Fruit fly (Drosophila melanogaster) whole organism, embryonic: Measurements from ENCODE around the gene Gr93d.
A peak's percentile ranks its signal among the peaks of the same experiment; 100 is the strongest.

Experiments
- CG10147 ChIP-seq: fragments of 200-800 bp; sonication (Bioruptor generic); optimal IDR thresholded peaks from 2 replicates; lab custom pipeline; 2019; ENCODE audit warnings: missing biosample characterization, mild to moderate bottlenecking, missing genetic modification characterization, moderate library complexity
- CG10267 ChIP-seq: fragments of 200-800 bp; sonication (Bioruptor generic); optimal IDR thresholded peaks from 2 replicates; lab custom pipeline; 2018; ENCODE audit warnings: missing biosample characterization, mild to moderate bottlenecking, missing genetic modification characterization, moderate library complexity
- CG10431 ChIP-seq: fragments of 200-800 bp; sonication (Bioruptor generic); optimal IDR thresholded peaks from 3 replicates; lab custom pipeline; 2018; ENCODE audit warnings: missing biosample characterization, mild to moderate bottlenecking, missing genetic modification characterization
- CG10543 ChIP-seq: fragments of 200-800 bp; sonication (Bioruptor generic); optimal IDR thresholded peaks from 3 replicates; lab custom pipeline; 2017; ENCODE audit warnings: missing biosample characterization, mild to moderate bottlenecking, missing genetic modification characterization, moderate library complexity
- CG10959 ChIP-seq: fragments of 200-800 bp; sonication (Bioruptor generic); IDR thresholded peaks from 2 replicates; pipeline ENCODE4 v1.3.6; 2022; ENCODE audit warnings: missing biosample characterization, missing genetic modification characterization
- CG12942 ChIP-seq: fragments of 200-800 bp; sonication (Bioruptor generic); optimal IDR thresholded peaks from 3 replicates; lab custom pipeline; 2016; ENCODE audit warnings: missing biosample characterization, missing genetic modification characterization
- CG13123 ChIP-seq: fragments of 200-800 bp; sonication (Bioruptor generic); optimal IDR thresholded peaks from 2 replicates; lab custom pipeline; 2016; ENCODE audit warnings: missing biosample characterization, missing genetic modification characterization
- CG13287 ChIP-seq: fragments of 200-800 bp; sonication (Bioruptor generic); IDR thresholded peaks from 2 replicates; pipeline ENCODE4 v1.3.6; 2022; ENCODE audit warnings: missing biosample characterization, missing genetic modification characterization; ENCODE audit not compliant: partially characterized antibody
- CG16779 ChIP-seq: fragments of 200-800 bp; sonication (Bioruptor generic); IDR thresholded peaks from 2 replicates; pipeline ENCODE4 v1.3.6; 2022; ENCODE audit warnings: missing biosample characterization, missing genetic modification characterization
- CG17361 ChIP-seq: fragments of 200-800 bp; sonication (Bioruptor generic); IDR thresholded peaks from 3 replicates; pipeline ENCODE4 v1.3.6; 2022; ENCODE audit warnings: missing biosample characterization, missing genetic modification characterization
- CG1792 ChIP-seq: fragments of 200-800 bp; sonication (Bioruptor generic); optimal IDR thresholded peaks from 2 replicates; lab custom pipeline; 2016; ENCODE audit warnings: missing biosample characterization, missing genetic modification characterization
- CG18262 ChIP-seq: fragments of 200-800 bp; optimal IDR thresholded peaks from 3 replicates; lab custom pipeline; 2019; ENCODE audit warnings: missing biosample characterization, mild to moderate bottlenecking, missing genetic modification characterization, moderate library complexity
- CG2199 ChIP-seq: fragments of 200-800 bp; sonication (Bioruptor generic); IDR thresholded peaks from 3 replicates; pipeline ENCODE4 v1.3.6; 2022; ENCODE audit warnings: missing biosample characterization, missing genetic modification characterization
- CG31224 ChIP-seq: fragments of 200-800 bp; sonication (Bioruptor generic); IDR thresholded peaks from 2 replicates; pipeline ENCODE4 v1.3.6; 2022; ENCODE audit warnings: missing biosample characterization, missing genetic modification characterization
- CG3407 ChIP-seq: fragments of 200-800 bp; sonication (Bioruptor generic); optimal IDR thresholded peaks from 2 replicates; lab custom pipeline; 2018; ENCODE audit warnings: missing biosample characterization, mild to moderate bottlenecking, missing genetic modification characterization
- CG6654 ChIP-seq: fragments of 200-800 bp; sonication (Bioruptor generic); optimal IDR thresholded peaks from 2 replicates; lab custom pipeline; 2017; ENCODE audit warnings: missing biosample characterization, mild to moderate bottlenecking, missing genetic modification characterization
- CG6854 ChIP-seq: fragments of 200-800 bp; sonication (Bioruptor generic); optimal IDR thresholded peaks from 3 replicates; lab custom pipeline; 2017; ENCODE audit warnings: missing biosample characterization, mild to moderate bottlenecking, missing genetic modification characterization
- CG8765 ChIP-seq: fragments of 200-800 bp; sonication (Bioruptor generic); IDR thresholded peaks from 2 replicates; pipeline ENCODE4 v1.3.6; 2022; ENCODE audit warnings: missing biosample characterization, missing genetic modification characterization
- CHES-1-like ChIP-seq: fragments of 200-800 bp; sonication (Bioruptor generic); optimal IDR thresholded peaks from 2 replicates; lab custom pipeline; 2016; ENCODE audit warnings: missing biosample characterization, missing genetic modification characterization
- Camta ChIP-seq: fragments of 200-800 bp; sonication (Bioruptor generic); optimal IDR thresholded peaks from 2 replicates; lab custom pipeline; 2016; ENCODE audit warnings: missing biosample characterization, missing genetic modification characterization
- CoRest ChIP-seq: fragments of 200-800 bp; sonication (Bioruptor generic); optimal IDR thresholded peaks from 3 replicates; lab custom pipeline; 2018; ENCODE audit warnings: missing biosample characterization, mild to moderate bottlenecking, missing genetic modification characterization, moderate library complexity
- Drgx ChIP-seq: fragments of 200-800 bp; sonication (Bioruptor generic); IDR thresholded peaks from 2 replicates; pipeline ENCODE4 v1.3.6; 2022; ENCODE audit warnings: missing biosample characterization, missing genetic modification characterization
- Gsc ChIP-seq: fragments of 200-800 bp; sonication (Bioruptor generic); IDR thresholded peaks from 2 replicates; pipeline ENCODE4 v1.3.6; 2022; ENCODE audit warnings: missing biosample characterization, missing genetic modification characterization
- HLH3B ChIP-seq: fragments of 200-800 bp; sonication (Bioruptor generic); IDR thresholded peaks from 2 replicates; pipeline ENCODE4 v1.3.6; 2022; ENCODE audit warnings: missing biosample characterization, missing genetic modification characterization
- Hand ChIP-seq: fragments of 200-800 bp; sonication (Bioruptor generic); optimal IDR thresholded peaks from 2 replicates; lab custom pipeline; 2017; ENCODE audit warnings: mild to moderate bottlenecking, missing biosample characterization, missing genetic modification reagents, missing genetic modification characterization
- Hr51 ChIP-seq, 2 experiments: fragments of 200-800 bp; sonication (Bioruptor generic); optimal IDR thresholded peaks; 2 replicates in 1 of 2; 3 replicates in 1 of 2; lab custom pipeline; 2016 to 2018; ENCODE audit warnings: missing biosample characterization in 2 of 2, missing genetic modification characterization in 2 of 2, mild to moderate bottlenecking in 1 of 2, moderate library complexity in 1 of 2
- NK7.1 ChIP-seq: fragments of 200-800 bp; sonication (Bioruptor generic); optimal IDR thresholded peaks from 3 replicates; lab custom pipeline; 2016; ENCODE audit warnings: missing biosample characterization, missing genetic modification characterization
- Pdp1 ChIP-seq, 2 experiments: fragments of 200-800 bp; sonication (Bioruptor generic); optimal IDR thresholded peaks; 3 replicates each; lab custom pipeline; 2016; ENCODE audit warnings: missing biosample characterization in 2 of 2, missing genetic modification characterization in 2 of 2, mild to moderate bottlenecking in 1 of 2, moderate library complexity in 1 of 2
- Spps ChIP-seq: fragments of 200-800 bp; sonication (Bioruptor generic); optimal IDR thresholded peaks from 2 replicates; lab custom pipeline; 2018; ENCODE audit warnings: missing biosample characterization, mild to moderate bottlenecking, missing genetic modification characterization
- YL-1 ChIP-seq: fragments of 200-800 bp; sonication (Bioruptor generic); optimal IDR thresholded peaks from 3 replicates; lab custom pipeline; 2017; ENCODE audit warnings: missing biosample characterization, mild to moderate bottlenecking, missing genetic modification characterization
- ato ChIP-seq: fragments of 200-800 bp; sonication (Bioruptor generic); IDR thresholded peaks from 2 replicates; pipeline ENCODE4 v1.3.6; 2022; ENCODE audit warnings: missing biosample characterization, missing genetic modification characterization; ENCODE audit not compliant: partially characterized antibody
- cas ChIP-seq: fragments of 200-800 bp; sonication (Bioruptor generic); IDR thresholded peaks from 2 replicates; pipeline ENCODE4 v1.3.6; 2022; ENCODE audit warnings: missing biosample characterization, missing genetic modification characterization
- ci ChIP-seq: fragments of 200-800 bp; sonication (Bioruptor generic); IDR thresholded peaks from 3 replicates; pipeline ENCODE4 v1.3.6; 2022; ENCODE audit warnings: missing biosample characterization, missing genetic modification characterization
- crp ChIP-seq, 2 experiments: fragments of 200-800 bp; sonication (Bioruptor generic); optimal IDR thresholded peaks; 2 replicates in 1 of 2; 3 replicates in 1 of 2; lab custom pipeline; 2017; ENCODE audit warnings: missing biosample characterization in 2 of 2, missing genetic modification characterization in 2 of 2, mild to moderate bottlenecking in 1 of 2, moderate library complexity in 1 of 2
- dpn ChIP-seq, 2 experiments: fragments of 200-800 bp; sonication (Bioruptor generic); optimal IDR thresholded peaks; 3 replicates each; lab custom pipeline; 2016; ENCODE audit warnings: missing biosample characterization in 2 of 2, missing genetic modification characterization in 2 of 2
- en ChIP-seq: fragments of 200-800 bp; sonication (Bioruptor generic); optimal IDR thresholded peaks from 2 replicates; lab custom pipeline; 2016; ENCODE audit warnings: missing biosample characterization, missing genetic modification characterization
- gfzf ChIP-seq: fragments of 200-800 bp; sonication (Bioruptor generic); optimal IDR thresholded peaks from 2 replicates; lab custom pipeline; 2016; ENCODE audit warnings: missing biosample characterization, mild to moderate bottlenecking, missing genetic modification characterization, moderate library complexity
- hb ChIP-seq: fragments of 200-800 bp; sonication (Bioruptor generic); IDR thresholded peaks from 3 replicates; pipeline ENCODE4 v1.3.6; 2022; ENCODE audit warnings: missing biosample characterization, missing genetic modification characterization; ENCODE audit not compliant: partially characterized antibody
- hth ChIP-seq: fragments of >200 bp; optimal IDR thresholded peaks from 2 replicates; lab custom pipeline; 2017; ENCODE audit warnings: inconsistent platforms
- inv ChIP-seq: fragments of 200-800 bp; sonication (Bioruptor generic); IDR thresholded peaks from 2 replicates; pipeline ENCODE4 v1.3.6; 2022; ENCODE audit warnings: missing biosample characterization, missing genetic modification characterization; ENCODE audit not compliant: partially characterized antibody
- lbe ChIP-seq: fragments of 200-800 bp; sonication (Bioruptor generic); optimal IDR thresholded peaks from 2 replicates; lab custom pipeline; 2016; ENCODE audit warnings: missing biosample characterization, mild to moderate bottlenecking, missing genetic modification characterization
- maf-S ChIP-seq: fragments of 200-800 bp; sonication (Bioruptor generic); optimal IDR thresholded peaks from 2 replicates; lab custom pipeline; 2016; ENCODE audit warnings: missing biosample characterization, missing genetic modification characterization
- org-1 ChIP-seq: fragments of 200-800 bp; sonication (Bioruptor generic); optimal IDR thresholded peaks from 2 replicates; lab custom pipeline; 2017; ENCODE audit warnings: missing biosample characterization, missing genetic modification characterization
- pfk ChIP-seq: fragments of 200-800 bp; sonication (Bioruptor generic); optimal IDR thresholded peaks from 2 replicates; lab custom pipeline; 2018; ENCODE audit warnings: missing biosample characterization, mild to moderate bottlenecking, missing genetic modification characterization, moderate library complexity
- pum ChIP-seq: fragments of 200-800 bp; sonication (Bioruptor generic); optimal IDR thresholded peaks from 2 replicates; lab custom pipeline; 2016; ENCODE audit warnings: missing biosample characterization, missing genetic modification characterization
- schlank ChIP-seq: fragments of 200-800 bp; sonication (Bioruptor generic); optimal IDR thresholded peaks from 2 replicates; lab custom pipeline; 2018; ENCODE audit warnings: missing biosample characterization, mild to moderate bottlenecking, missing genetic modification characterization
- sens ChIP-seq: fragments of 200-800 bp; sonication (Bioruptor generic); peaks from one replicate; lab custom pipeline; 2016; ENCODE audit warnings: missing biosample characterization, missing genetic modification characterization
- sisA ChIP-seq: fragments of 200-800 bp; sonication (Bioruptor generic); IDR thresholded peaks from 2 replicates; pipeline ENCODE4 v1.3.6; 2022; ENCODE audit warnings: missing biosample characterization, missing genetic modification characterization
- slou ChIP-seq: fragments of 200-800 bp; sonication (Bioruptor generic); optimal IDR thresholded peaks from 3 replicates; lab custom pipeline; 2016; ENCODE audit warnings: missing biosample characterization, missing genetic modification characterization
- sr ChIP-seq: fragments of 200-800 bp; sonication (Bioruptor generic); IDR thresholded peaks from 3 replicates; pipeline ENCODE4 v1.3.6; 2022; ENCODE audit warnings: missing biosample characterization, missing genetic modification characterization
- tgo ChIP-seq: fragments of 200-800 bp; sonication (Bioruptor generic); IDR thresholded peaks from 3 replicates; pipeline ENCODE4 v1.3.6; 2022; ENCODE audit warnings: missing biosample characterization, missing genetic modification characterization
- z ChIP-seq: fragments of 200-800 bp; sonication (Bioruptor generic); IDR thresholded peaks from 3 replicates; pipeline ENCODE4 v1.3.6; 2022; ENCODE audit warnings: missing biosample characterization, missing genetic modification characterization

Gr93d gene

DNA sequence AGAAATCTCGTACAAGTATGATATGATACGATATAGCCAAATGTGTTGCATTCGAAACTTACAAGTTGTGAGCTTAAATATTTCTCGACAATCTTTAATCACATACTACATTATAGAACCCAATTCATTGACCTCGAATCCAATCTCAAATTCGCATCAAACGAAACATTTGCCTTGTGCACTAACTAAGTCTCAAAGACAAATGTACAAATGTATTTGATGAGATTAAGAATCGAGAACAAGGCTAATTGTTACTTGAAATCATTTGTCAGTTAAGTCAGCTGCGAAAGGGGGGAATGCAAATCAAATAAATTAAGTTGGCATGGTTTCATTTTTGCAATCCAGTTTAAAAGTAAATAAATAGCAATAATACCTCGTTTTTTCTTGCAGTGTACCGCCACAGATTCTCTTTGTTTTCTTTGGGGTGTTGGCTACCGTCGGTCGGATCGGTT lies 7.9 kb downstream of the Gr93d start (continued):
- TF ChIP-seq CG16779 (GFP tag; lab: Robert Waterston, UW) (no peak), schlank (tag; lab: Kevin White, UChicago) (no peak), HLH3B (GFP tag; lab: Robert Waterston, UW) (no peak), maf-S (GFP tag; lab: Kevin White, UChicago) (no peak), Pdp1 (GFP tag; optimal IDR thresholded peaks at IDR 0.05; lab: Kevin White, UChicago) (peak; percentile 14 to 18), CG31224 (GFP tag; lab: Robert Waterston, UW) (no peak), ci (GFP tag; lab: Robert Waterston, UW) (no peak), dpn (GFP tag; optimal IDR thresholded peaks at IDR 0.05; lab: Kevin White, UChicago) (no peak), Spps (tag; lab: Kevin White, UChicago) (no peak), Hr51 (GFP tag; optimal IDR thresholded peaks at IDR 0.05; lab: Kevin White, UChicago) (peak in 1 of 2 experiments; percentile 64), pum (peak; percentile 39), crp (GFP tag; optimal IDR thresholded peaks at IDR 0.05; lab: Kevin White, UChicago) (no peak), CG2199 (no peak), hth (no peak), CG3407 (no peak), Camta (GFP tag; lab: Kevin White, UChicago) (no peak), CG13123 (GFP tag; lab: Kevin White, UChicago) (no peak), sisA (GFP tag; lab: Robert Waterston, UW) (no peak; the same call in 1 of the 2 replicates), hb (GFP tag; lab: Robert Waterston, UW) (no peak), Drgx (GFP tag; lab: Robert Waterston, UW) (peak; percentile 76), CG17361 (GFP tag; lab: Robert Waterston, UW) (peak; percentile 73), NK7.1 (GFP tag; lab: Kevin White, UChicago) (no peak), CG10267 (tag; lab: Kevin White, UChicago) (no peak), CG10147 (GFP tag; lab: Kevin White, UChicago) (no peak), ato (no peak), YL-1 (GFP tag; lab: Kevin White, UChicago) (no peak), sr (GFP tag; lab: Robert Waterston, UW) (no peak), CG8765 (GFP tag; lab: Robert Waterston, UW) (no peak), pfk (no peak), tgo (GFP tag; lab: Robert Waterston, UW) (no peak), CG10543 (GFP tag; lab: Kevin White, UChicago) (no peak), slou (no peak), CG6654 (no peak), en (no peak), Hand (GFP tag; lab: Kevin White, UChicago) (no peak), CHES-1-like (GFP tag; lab: Kevin White, UChicago) (no peak), CG10431 (GFP tag; lab: Kevin White, UChicago) (no peak), sens (GFP tag; lab: Kevin White, UChicago) (peak; percentile 90), CG6854 (GFP tag; lab: Kevin White, UChicago) (no peak), CG13287 (no peak), gfzf (GFP tag; lab: Kevin White, UChicago) (no peak), CG12942 (GFP tag; lab: Kevin White, UChicago) (no peak), cas (GFP tag; lab: Robert Waterston, UW) (no peak), CoRest (tag; lab: Kevin White, UChicago) (peak; percentile 58), lbe (GFP tag; lab: Kevin White, UChicago) (peak; percentile 24), Gsc (GFP tag; lab: Robert Waterston, UW) (no peak), org-1 (GFP tag; lab: Kevin White, UChicago) (peak; percentile 60), CG10959 (no peak), CG1792 (GFP tag; lab: Kevin White, UChicago) (no peak), z (GFP tag; lab: Robert Waterston, UW) (no peak), inv (GFP tag; lab: Robert Waterston, UW) (no peak), CG18262 (tag; lab: Kevin White, UChicago) (peak; percentile 65)
